Worm (Caenorhabditis elegans) whole organism, mixed stage, embryonic: Measurements from ENCODE around the gene cysl-1.
A peak's percentile ranks its signal among the peaks of the same experiment; 100 is the strongest.

Experiments used
- M03D4.4 ChIP-seq: sonication (generic microtip); optimal IDR thresholded peaks from 2 replicates; lab custom pipeline; 2017; ENCODE audit warnings: mild to moderate bottlenecking, missing genetic modification characterization, missing compliant biosample characterization
- bed-3 ChIP-seq: fragments of 200-800 bp; sonication (Bioruptor generic); optimal IDR thresholded peaks from 3 replicates; lab custom pipeline; 2018; ENCODE audit warnings: mild to moderate bottlenecking, missing genetic modification characterization, moderate library complexity, missing compliant biosample characterization
- blmp-1 ChIP-seq: fragments of 150-350 bp; optimal IDR thresholded peaks from 2 replicates; lab custom pipeline; 2014; ENCODE audit warnings: missing biosample characterization, missing genetic modification characterization
- ceh-39 ChIP-seq: fragments of 150-350 bp; optimal IDR thresholded peaks from 2 replicates; lab custom pipeline; 2014; ENCODE audit warnings: missing biosample characterization, missing genetic modification characterization
- ceh-43 ChIP-seq: fragments of 200-800 bp; sonication (Bioruptor generic); optimal IDR thresholded peaks from 2 replicates; lab custom pipeline; 2018; ENCODE audit warnings: mild to moderate bottlenecking, missing genetic modification characterization, moderate library complexity, missing compliant biosample characterization
- ceh-83 ChIP-seq: fragments of 200-800 bp; sonication (Bioruptor generic); optimal IDR thresholded peaks from 2 replicates; lab custom pipeline; 2018; ENCODE audit warnings: mild to moderate bottlenecking, missing genetic modification characterization, missing compliant biosample characterization
- ces-1 ChIP-seq: fragments of 150-350 bp; optimal IDR thresholded peaks from 2 replicates; lab custom pipeline; 2014; ENCODE audit warnings: missing biosample characterization, missing genetic modification reagents, missing genetic modification characterization
- cnd-1 ChIP-seq: fragments of 200-800 bp; sonication (Bioruptor generic); optimal IDR thresholded peaks from 2 replicates; lab custom pipeline; 2018; ENCODE audit warnings: mild to moderate bottlenecking, missing genetic modification characterization, missing compliant biosample characterization
- drap-1 ChIP-seq: fragments of 200-800 bp; sonication (Bioruptor generic); optimal IDR thresholded peaks from 3 replicates; lab custom pipeline; 2018; ENCODE audit warnings: mild to moderate bottlenecking, missing genetic modification characterization, missing compliant biosample characterization
- elt-1 ChIP-seq: sonication (generic microtip); optimal IDR thresholded peaks from 2 replicates; lab custom pipeline; 2017; ENCODE audit warnings: missing genetic modification characterization, mild to moderate bottlenecking, missing compliant biosample characterization, antibody characterized with exemption, moderate library complexity, borderline replicate concordance; ENCODE audit not compliant: insufficient read depth
- elt-3 ChIP-seq: fragments of 150-350 bp; optimal IDR thresholded peaks from 2 replicates; lab custom pipeline; 2014; ENCODE audit warnings: missing biosample characterization, missing genetic modification characterization
- flh-1 ChIP-seq: fragments of 200-800 bp; sonication (Bioruptor generic); optimal IDR thresholded peaks from 2 replicates; lab custom pipeline; 2018; ENCODE audit warnings: mild to moderate bottlenecking, missing genetic modification characterization, moderate library complexity, missing compliant biosample characterization
- ham-2 ChIP-seq: fragments of 200-800 bp; sonication (Bioruptor generic); optimal IDR thresholded peaks from 2 replicates; lab custom pipeline; 2018; ENCODE audit warnings: mild to moderate bottlenecking, missing genetic modification characterization, missing compliant biosample characterization
- hlh-1 ChIP-seq: fragments of 150-350 bp; optimal IDR thresholded peaks from 2 replicates; lab custom pipeline; 2014; ENCODE audit warnings: missing biosample characterization, missing genetic modification reagents, missing genetic modification characterization
- lin-13 ChIP-seq: fragments of 150-350 bp; optimal IDR thresholded peaks from 2 replicates; lab custom pipeline; 2014; ENCODE audit warnings: missing biosample characterization, missing genetic modification characterization
- lin-32 ChIP-seq: fragments of 200-800 bp; sonication (Bioruptor generic); optimal IDR thresholded peaks from 2 replicates; lab custom pipeline; 2018; ENCODE audit warnings: mild to moderate bottlenecking, missing genetic modification characterization, missing compliant biosample characterization
- lsy-2 ChIP-seq: fragments of 150-350 bp; optimal IDR thresholded peaks from 2 replicates; lab custom pipeline; 2014; ENCODE audit warnings: missing biosample characterization, missing genetic modification characterization
- mab-5 ChIP-seq: fragments of 150-350 bp; optimal IDR thresholded peaks from 2 replicates; lab custom pipeline; 2014; ENCODE audit warnings: missing biosample characterization, missing genetic modification characterization
- mep-1 ChIP-seq: fragments of 150-350 bp; optimal IDR thresholded peaks from 2 replicates; lab custom pipeline; 2017; ENCODE audit warnings: missing biosample characterization, missing genetic modification reagents, missing genetic modification characterization, inconsistent platforms
- mls-2 ChIP-seq: sonication (generic microtip); optimal IDR thresholded peaks from 2 replicates; lab custom pipeline; 2016; ENCODE audit warnings: mild to moderate bottlenecking, missing genetic modification characterization, moderate library complexity, missing compliant biosample characterization
- nhr-12 ChIP-seq: fragments of 150-350 bp; optimal IDR thresholded peaks from 2 replicates; lab custom pipeline; 2014; ENCODE audit warnings: missing biosample characterization, missing genetic modification characterization
- nhr-2 ChIP-seq: fragments of 150-350 bp; optimal IDR thresholded peaks from 2 replicates; lab custom pipeline; 2014; ENCODE audit warnings: missing biosample characterization, missing genetic modification characterization
- nhr-237 ChIP-seq: fragments of 150-350 bp; optimal IDR thresholded peaks from 2 replicates; lab custom pipeline; 2014; ENCODE audit warnings: missing biosample characterization, missing genetic modification characterization
- nhr-28 ChIP-seq: fragments of 150-350 bp; optimal IDR thresholded peaks from 2 replicates; lab custom pipeline; 2014; ENCODE audit warnings: missing biosample characterization, missing genetic modification characterization
- nhr-76 ChIP-seq: sonication (generic microtip); optimal IDR thresholded peaks from 2 replicates; lab custom pipeline; 2017; ENCODE audit warnings: missing biosample characterization, missing genetic modification characterization
- pha-4 ChIP-seq: fragments of 150-350 bp; optimal IDR thresholded peaks from 2 replicates; lab custom pipeline; 2018; ENCODE audit warnings: missing biosample characterization, missing genetic modification reagents, missing genetic modification characterization
- sem-2 ChIP-seq: fragments of 200-800 bp; sonication (Bioruptor generic); optimal IDR thresholded peaks from 2 replicates; lab custom pipeline; 2018; ENCODE audit warnings: mild to moderate bottlenecking, missing genetic modification characterization, missing compliant biosample characterization
- snpc-4 ChIP-seq: fragments of 150-350 bp; optimal IDR thresholded peaks from 2 replicates; lab custom pipeline; 2014; ENCODE audit warnings: missing biosample characterization, missing genetic modification characterization
- sptf-1 ChIP-seq: sonication (generic microtip); optimal IDR thresholded peaks from 2 replicates; lab custom pipeline; 2017; ENCODE audit warnings: mild to moderate bottlenecking, missing genetic modification characterization, moderate library complexity, missing compliant biosample characterization
- unc-120 ChIP-seq: sonication (generic microtip); optimal IDR thresholded peaks from 2 replicates; lab custom pipeline; 2017; ENCODE audit warnings: missing genetic modification characterization, missing compliant biosample characterization; ENCODE audit not compliant: poor library complexity, severe bottlenecking
- unc-39 ChIP-seq: fragments of 150-350 bp; optimal IDR thresholded peaks from 2 replicates; lab custom pipeline; 2014; ENCODE audit warnings: missing biosample characterization, missing genetic modification characterization
- unc-62 ChIP-seq: fragments of 150-350 bp; optimal IDR thresholded peaks from 2 replicates; lab custom pipeline; 2014; ENCODE audit warnings: missing biosample characterization, missing genetic modification reagents, missing genetic modification characterization
- zip-8 ChIP-seq: fragments of 150-350 bp; optimal IDR thresholded peaks from 2 replicates; lab custom pipeline; 2014; ENCODE audit warnings: missing biosample characterization, missing genetic modification characterization
- ztf-11 ChIP-seq: fragments of 150-350 bp; optimal IDR thresholded peaks from 2 replicates; lab custom pipeline; 2014; ENCODE audit warnings: missing biosample characterization, missing genetic modification characterization

Gene cysl-1

DNA sequence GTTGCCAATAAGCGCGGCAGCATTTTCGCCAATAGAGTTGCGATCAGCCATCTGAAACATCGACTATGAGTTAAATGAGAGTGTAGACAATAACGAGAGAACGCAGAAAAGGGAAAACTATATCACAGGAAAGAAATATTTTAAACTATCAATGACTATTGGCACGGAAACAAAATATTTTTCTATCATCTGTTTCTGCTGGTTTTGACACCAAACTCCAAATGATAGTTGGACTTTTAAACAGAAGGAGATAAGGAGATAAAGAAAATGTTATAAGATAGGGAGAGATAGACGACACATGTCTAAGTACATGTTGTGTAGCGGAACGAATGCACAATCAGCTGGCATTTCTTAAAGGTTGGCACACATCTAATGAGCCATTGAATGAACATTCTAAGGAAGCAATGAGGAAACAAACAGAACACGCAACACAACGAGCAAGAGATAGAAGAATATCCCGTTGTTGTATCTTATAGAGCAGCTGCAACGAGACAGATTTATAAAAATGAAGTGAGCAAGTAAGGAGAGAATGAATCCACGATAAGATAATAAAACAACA is at the start of gene cysl-1:
Gene cysl-1 (minus strand): TSS at position 51 of the 559 bp plus-strand sequence.
- TF ChIP-seq sptf-1 (no peak), ces-1 (GFP tag; lab: Kevin White, UChicago) (no peak), bed-3 (GFP tag; lab: Kevin White, UChicago) (no peak), lin-13 (tag; lab: Kevin White, UChicago) (no peak), unc-39 (tag; lab: Kevin White, UChicago) (no peak), hlh-1 (tag; lab: Kevin White, UChicago) (peak; percentile 85), drap-1 (GFP tag; lab: Kevin White, UChicago) (no peak), unc-62 (GFP tag; lab: Kevin White, UChicago) (peak; percentile 42), zip-8 (no peak), pha-4 (tag; lab: Kevin White, UChicago) (no peak), mep-1 (no peak), ceh-43 (GFP tag; lab: Kevin White, UChicago) (no peak), cnd-1 (tag; lab: Kevin White, UChicago) (no peak), unc-120 (tag; lab: Kevin White, UChicago) (peak; percentile 51)

- TF ChIP-seq unc-120 (tag; lab: Kevin White, UChicago) (no peak), blmp-1 (tag; lab: Kevin White, UChicago) (no peak), unc-62 (GFP tag; lab: Kevin White, UChicago) (no peak), lsy-2 (tag; lab: Kevin White, UChicago) (no peak), ztf-11 (no peak), lin-13 (tag; lab: Kevin White, UChicago) (no peak), flh-1 (GFP tag; lab: Kevin White, UChicago) (no peak), mab-5 (tag; lab: Kevin White, UChicago) (no peak), nhr-2 (no peak), nhr-76 (tag; lab: Kevin White, UChicago) (no peak), cnd-1 (tag; lab: Kevin White, UChicago) (no peak), sptf-1 (no peak), drap-1 (GFP tag; lab: Kevin White, UChicago) (no peak), sem-2 (no peak), mep-1 (no peak), elt-3 (no peak), snpc-4 (no peak)
Measured at ce11 chrX:10000635-10001034, 46.3 kb upstream of the cysl-1 start, which contains the start of gene F19C6.2. Gene F19C6.2 (plus strand): TSS chrX:10000935.

- TF ChIP-seq M03D4.4 (tag; lab: Kevin White, UChicago) (peak; percentile 75), pha-4 (tag; lab: Kevin White, UChicago) (peak; percentile 25), hlh-1 (tag; lab: Kevin White, UChicago) (no peak), drap-1 (GFP tag; lab: Kevin White, UChicago) (peak; percentile 76), cnd-1 (tag; lab: Kevin White, UChicago) (peak; percentile 29), snpc-4 (no peak), nhr-237 (tag; lab: Kevin White, UChicago) (peak; percentile 47), elt-1 (tag; lab: Kevin White, UChicago) (no peak), nhr-2 (peak; percentile 59), lin-32 (GFP tag; lab: Kevin White, UChicago) (no peak), unc-62 (GFP tag; lab: Kevin White, UChicago) (peak; percentile 73), ceh-83 (GFP tag; lab: Kevin White, UChicago) (peak; percentile 56), blmp-1 (tag; lab: Kevin White, UChicago) (no peak), ztf-11 (peak; percentile 28), zip-8 (no peak), lin-13 (tag; lab: Kevin White, UChicago) (peak; percentile 53), mls-2 (peak; percentile 90), elt-3 (no peak), sptf-1 (peak; percentile 91), ham-2 (GFP tag; lab: Kevin White, UChicago) (peak; percentile 79), nhr-28 (tag; lab: Kevin White, UChicago) (no peak), unc-120 (tag; lab: Kevin White, UChicago) (peak; percentile 77), ceh-39 (tag; lab: Kevin White, UChicago) (peak; percentile 50), mep-1 (peak; percentile 25), ces-1 (GFP tag; lab: Kevin White, UChicago) (peak; percentile 36), nhr-12 (tag; lab: Kevin White, UChicago) (no peak)
- TF ChIP-seq, all 35 proteins: peak for 17
Measured at ce11 chrX:9999599-10000201, 45.4 kb upstream of the cysl-1 start.
